Fruit fly (Drosophila melanogaster): Measurements from ENCODE around the gene CG34375.
A peak's percentile ranks its signal among the peaks of the same experiment; 100 is the strongest.

CG34375 gene

dm6 chr3R:23046529-23046943, 36.2 kb upstream of the CG34375 start (continued):
- TF ChIP-seq eyg (GFP tag; optimal IDR thresholded peaks at IDR 0.05) (peak; percentile 0), Mes4 (GFP tag; optimal IDR thresholded peaks at IDR 0.05) (no peak), row (GFP tag; IDR thresholded peaks at IDR 0.05) (peak; percentile 65), Camta (GFP tag; optimal IDR thresholded peaks at IDR 0.05) (no peak), Bdp1 (GFP tag; optimal IDR thresholded peaks at IDR 0.05) (no peak), CG15696 (tag; optimal IDR thresholded peaks at IDR 0.05) (no peak), org-1 (GFP tag; optimal IDR thresholded peaks at IDR 0.05) (no peak), CG11093 (GFP tag; IDR thresholded peaks at IDR 0.05) (no peak; the same call in 2 of the 3 replicates), salm (tag; optimal IDR thresholded peaks at IDR 0.05) (no peak), lbe (GFP tag; optimal IDR thresholded peaks at IDR 0.05) (peak; percentile 87), Fer1 (GFP tag; optimal IDR thresholded peaks at IDR 0.05) (no peak), gcm (GFP tag; optimal IDR thresholded peaks at IDR 0.05) (no peak), Vsx1 (GFP tag; optimal IDR thresholded peaks at IDR 0.05) (no peak), z (GFP tag; IDR thresholded peaks at IDR 0.05) (no peak), Side (GFP tag; optimal IDR thresholded peaks at IDR 0.05) (peak; percentile 47), CG18619 (GFP tag; optimal IDR thresholded peaks at IDR 0.05) (peak; percentile 24), CG17328 (GFP tag; IDR thresholded peaks at IDR 0.05) (0 out of 2 replicates have a peak, but pooled peaks have one; percentile 36), Adf1 (GFP tag; IDR thresholded peaks at IDR 0.05) (peak; percentile 28; the same call in 1 of the 2 replicates), CG1647 (GFP tag; optimal IDR thresholded peaks at IDR 0.05) (no peak), Max (GFP tag; optimal IDR thresholded peaks at IDR 0.05) (no peak), CG17385 (GFP tag; optimal IDR thresholded peaks at IDR 0.05) (peak; percentile 1), Hmx (GFP tag; optimal IDR thresholded peaks at IDR 0.05) (no peak), CG16815 (GFP tag; optimal IDR thresholded peaks at IDR 0.05) (peak; percentile 20), toy (GFP tag; IDR thresholded peaks at IDR 0.05) (0 out of 2 replicates have a peak, but pooled peaks have one; percentile 12), psq (GFP tag; optimal IDR thresholded peaks at IDR 0.05) (no peak), Hmr (GFP tag; optimal IDR thresholded peaks at IDR 0.05) (peak; percentile 60), HHEX (GFP tag; optimal IDR thresholded peaks at IDR 0.05) (peak; percentile 11), CG10543 (GFP tag; optimal IDR thresholded peaks at IDR 0.05) (peak; percentile 4), pzg (GFP tag; optimal IDR thresholded peaks at IDR 0.05) (no peak), CG4617 (GFP tag; optimal IDR thresholded peaks at IDR 0.05; ENCODE audit: borderline replicate concordance) (no peak), crc (GFP tag; optimal IDR thresholded peaks at IDR 0.05) (no peak), CG5245 (GFP tag; optimal IDR thresholded peaks at IDR 0.05) (no peak), slbo (GFP tag; IDR thresholded peaks at IDR 0.05) (peak; percentile 82), sens-2 (GFP tag; IDR thresholded peaks at IDR 0.05) (no peak), nerfin-1 (tag; optimal IDR thresholded peaks at IDR 0.05) (no peak), Dref (GFP tag; IDR thresholded peaks at IDR 0.05) (no peak), aop (GFP tag; IDR thresholded peaks at IDR 0.05) (no peak), trh (GFP tag; optimal IDR thresholded peaks at IDR 0.05) (no peak), CG32772 (GFP tag; IDR thresholded peaks at IDR 0.05) (peak; percentile 54; the same call in 1 of the 2 replicates), ind (GFP tag; optimal IDR thresholded peaks at IDR 0.05) (peak; percentile 37), shn (GFP tag; optimal IDR thresholded peaks at IDR 0.05) (peak; percentile 45), peb (GFP tag; IDR thresholded peaks at IDR 0.05) (no peak), Ravus (GFP tag; IDR thresholded peaks at IDR 0.05) (no peak), CG17802 (tag; optimal IDR thresholded peaks at IDR 0.05) (no peak), CG2199 (GFP tag; IDR thresholded peaks at IDR 0.05) (no peak), CG11696 (GFP tag; IDR thresholded peaks at IDR 0.05) (no peak), Poxn (GFP tag; IDR thresholded peaks at IDR 0.05) (no peak), Bgb (GFP tag; IDR thresholded peaks at IDR 0.05; ENCODE audit: partially characterized antibody) (no peak), CG8478 (optimal IDR thresholded peaks at IDR 0.05) (no peak), zen2 (GFP tag; IDR thresholded peaks at IDR 0.05; ENCODE audit: partially characterized antibody) (no peak), CG6683 (GFP tag; optimal IDR thresholded peaks at IDR 0.05) (no peak), Atf-2 (GFP tag; optimal IDR thresholded peaks at IDR 0.05) (no peak)
